Fruit fly (Drosophila melanogaster) whole organism, embryonic: Measurements from ENCODE around the gene odd.

Experiments used
- CG12219 ChIP-seq: fragments of 200-800 bp; sonication (Bioruptor generic); optimal IDR thresholded peaks from 3 replicates; lab custom pipeline; 2018; ENCODE audit warnings: missing biosample characterization, mild to moderate bottlenecking, missing genetic modification characterization
- CG14441 ChIP-seq: fragments of 200-800 bp; sonication (Bioruptor generic); IDR thresholded peaks from 2 replicates; pipeline ENCODE4 v1.3.6; 2022; ENCODE audit warnings: missing biosample characterization, missing genetic modification characterization
- CG15514 ChIP-seq: fragments of 200-800 bp; sonication (Bioruptor generic); optimal IDR thresholded peaks from 3 replicates; lab custom pipeline; 2017; ENCODE audit warnings: missing biosample characterization, missing genetic modification characterization, mild to moderate bottlenecking, moderate library complexity, missing genetic modification reagents
- CG1647 ChIP-seq: fragments of 200-800 bp; sonication (Bioruptor generic); optimal IDR thresholded peaks from 3 replicates; lab custom pipeline; 2016; ENCODE audit warnings: missing biosample characterization, missing genetic modification characterization
- CG18262 ChIP-seq: fragments of 200-800 bp; optimal IDR thresholded peaks from 3 replicates; lab custom pipeline; 2019; ENCODE audit warnings: missing biosample characterization, mild to moderate bottlenecking, missing genetic modification characterization, moderate library complexity
- CG30403 ChIP-seq: fragments of 200-800 bp; sonication (Bioruptor generic); optimal IDR thresholded peaks from 3 replicates; lab custom pipeline; 2016; ENCODE audit warnings: missing biosample characterization, missing genetic modification characterization
- CG4424 ChIP-seq: fragments of 200-800 bp; sonication (Bioruptor generic); optimal IDR thresholded peaks from 3 replicates; lab custom pipeline; 2016; ENCODE audit warnings: missing biosample characterization, missing genetic modification characterization
- CG4854 ChIP-seq: fragments of 200-800 bp; sonication (Bioruptor generic); optimal IDR thresholded peaks from 2 replicates; lab custom pipeline; 2016; ENCODE audit warnings: missing biosample characterization, missing genetic modification characterization, inconsistent platforms
- CG5180 ChIP-seq: fragments of 200-800 bp; sonication (Bioruptor generic); optimal IDR thresholded peaks from 3 replicates; lab custom pipeline; 2017; ENCODE audit warnings: missing biosample characterization, missing genetic modification characterization, mild to moderate bottlenecking, moderate library complexity, missing genetic modification reagents
- CG6272 ChIP-seq: fragments of 200-800 bp; sonication (Bioruptor generic); IDR thresholded peaks from 2 replicates; pipeline ENCODE4 v1.3.6; 2022; ENCODE audit warnings: missing biosample characterization, missing genetic modification characterization
- CG6683 ChIP-seq: fragments of 200-800 bp; sonication (Bioruptor generic); optimal IDR thresholded peaks from 2 replicates; lab custom pipeline; 2017; ENCODE audit warnings: missing biosample characterization, mild to moderate bottlenecking, missing genetic modification characterization, missing genetic modification reagents
- CG6689 ChIP-seq: fragments of 200-800 bp; sonication (Bioruptor generic); IDR thresholded peaks from 2 replicates; pipeline ENCODE4 v1.3.6; 2022; ENCODE audit warnings: missing biosample characterization, missing genetic modification characterization
- CG6854 ChIP-seq: fragments of 200-800 bp; sonication (Bioruptor generic); optimal IDR thresholded peaks from 3 replicates; lab custom pipeline; 2017; ENCODE audit warnings: missing biosample characterization, mild to moderate bottlenecking, missing genetic modification characterization
- CG8944 ChIP-seq: fragments of 200-800 bp; sonication (Bioruptor generic); optimal IDR thresholded peaks from 3 replicates; lab custom pipeline; 2016; ENCODE audit warnings: missing biosample characterization, missing genetic modification characterization
- CG9876 ChIP-seq: fragments of 200-800 bp; sonication (Bioruptor generic); optimal IDR thresholded peaks from 2 replicates; lab custom pipeline; 2016; ENCODE audit warnings: missing biosample characterization, missing genetic modification characterization
- Dad ChIP-seq: fragments of 200-800 bp; sonication (Bioruptor generic); optimal IDR thresholded peaks from 3 replicates; lab custom pipeline; 2016; ENCODE audit warnings: missing biosample characterization, missing genetic modification characterization
- Elba2 ChIP-seq: fragments of 200-800 bp; sonication (Bioruptor generic); optimal IDR thresholded peaks from 3 replicates; lab custom pipeline; 2016; ENCODE audit warnings: missing biosample characterization, missing genetic modification characterization
- Fer2 ChIP-seq: fragments of 200-800 bp; sonication (Bioruptor generic); optimal IDR thresholded peaks from 2 replicates; lab custom pipeline; 2018; ENCODE audit warnings: missing biosample characterization, mild to moderate bottlenecking, missing genetic modification characterization, moderate library complexity
- Fer3 ChIP-seq: fragments of 200-800 bp; sonication (Bioruptor generic); optimal IDR thresholded peaks from 2 replicates; lab custom pipeline; 2018; ENCODE audit warnings: missing biosample characterization, mild to moderate bottlenecking, missing genetic modification characterization, moderate library complexity
- GATAe ChIP-seq: fragments of 200-800 bp; sonication (Bioruptor generic); conservative IDR thresholded peaks from 2 replicates; pipeline ENCODE4 v1.3.6; 2022; ENCODE audit warnings: missing biosample characterization, missing genetic modification characterization
- Gsc ChIP-seq: fragments of 200-800 bp; sonication (Bioruptor generic); IDR thresholded peaks from 2 replicates; pipeline ENCODE4 v1.3.6; 2022; ENCODE audit warnings: missing biosample characterization, missing genetic modification characterization
- HLH54F ChIP-seq: fragments of 200-800 bp; sonication (Bioruptor generic); optimal IDR thresholded peaks from 3 replicates; lab custom pipeline; 2016; ENCODE audit warnings: missing biosample characterization, missing genetic modification characterization
- Hey ChIP-seq: fragments of 200-800 bp; sonication (Bioruptor generic); optimal IDR thresholded peaks from 3 replicates; lab custom pipeline; 2018; ENCODE audit warnings: missing biosample characterization, mild to moderate bottlenecking, missing genetic modification characterization
- Hmx ChIP-seq: fragments of 200-800 bp; sonication (Bioruptor generic); optimal IDR thresholded peaks from 2 replicates; lab custom pipeline; 2016; ENCODE audit warnings: missing biosample characterization, missing genetic modification characterization
- Hr39 ChIP-seq: fragments of >200 bp; optimal IDR thresholded peaks from 2 replicates; lab custom pipeline; 2017
- Nf-YA ChIP-seq: fragments of 200-800 bp; sonication (Bioruptor generic); IDR thresholded peaks from 2 replicates; pipeline ENCODE4 v1.3.6; 2022; ENCODE audit warnings: missing biosample characterization, missing genetic modification characterization
- Poxn ChIP-seq: fragments of 200-800 bp; sonication (Bioruptor generic); IDR thresholded peaks from 2 replicates; pipeline ENCODE4 v1.3.6; 2022; ENCODE audit warnings: missing biosample characterization, missing genetic modification characterization
- Ptx1 ChIP-seq: fragments of 200-800 bp; sonication (Bioruptor generic); IDR thresholded peaks from 2 replicates; pipeline ENCODE4 v1.3.6; 2022; ENCODE audit warnings: missing biosample characterization, missing genetic modification characterization
- Sin3A ChIP-seq: fragments of >200 bp; optimal IDR thresholded peaks from 2 replicates; lab custom pipeline; 2018
- Tbp ChIP-seq: fragments of >200 bp; optimal IDR thresholded peaks from 2 replicates; lab custom pipeline; 2018; ENCODE audit warnings: missing biosample characterization, missing genetic modification characterization
- bowl ChIP-seq: fragments of 200-800 bp; sonication (Bioruptor generic); IDR thresholded peaks from 2 replicates; pipeline ENCODE4 v1.3.6; 2022; ENCODE audit warnings: missing biosample characterization, missing genetic modification characterization
- chif ChIP-seq, 2 experiments: fragments of 200-800 bp; sonication (Bioruptor generic); optimal IDR thresholded peaks; 3 replicates each; lab custom pipeline; 2016; ENCODE audit warnings: missing biosample characterization in 2 of 2, missing genetic modification characterization in 2 of 2
- chinmo ChIP-seq: fragments of 200-800 bp; sonication (Bioruptor generic); IDR thresholded peaks from 4 replicates; pipeline ENCODE4 v1.3.6; 2022; ENCODE audit warnings: missing biosample characterization, missing genetic modification characterization; ENCODE audit not compliant: partially characterized antibody
- danr ChIP-seq: fragments of 200-800 bp; sonication (Bioruptor generic); IDR thresholded peaks from 2 replicates; pipeline ENCODE4 v1.3.6; 2022; ENCODE audit warnings: missing biosample characterization, missing genetic modification characterization
- dimm ChIP-seq: fragments of 200-800 bp; sonication (Bioruptor generic); IDR thresholded peaks from 2 replicates; pipeline ENCODE4 v1.3.6; 2022; ENCODE audit warnings: missing biosample characterization, missing genetic modification characterization
- dpn ChIP-seq, 2 experiments: fragments of 200-800 bp; sonication (Bioruptor generic); optimal IDR thresholded peaks; 3 replicates each; lab custom pipeline; 2016; ENCODE audit warnings: missing biosample characterization in 2 of 2, missing genetic modification characterization in 2 of 2
- emc ChIP-seq: fragments of 200-800 bp; sonication (Bioruptor generic); optimal IDR thresholded peaks from 2 replicates; lab custom pipeline; 2016; ENCODE audit warnings: missing biosample characterization, missing genetic modification characterization
- en ChIP-seq: fragments of 200-800 bp; sonication (Bioruptor generic); optimal IDR thresholded peaks from 2 replicates; lab custom pipeline; 2016; ENCODE audit warnings: missing biosample characterization, missing genetic modification characterization
- fd102C ChIP-seq: fragments of 200-800 bp; sonication (Bioruptor generic); optimal IDR thresholded peaks from 2 replicates; lab custom pipeline; 2018; ENCODE audit warnings: missing biosample characterization, mild to moderate bottlenecking, missing genetic modification characterization, moderate library complexity
- ind ChIP-seq: fragments of 200-800 bp; sonication (Bioruptor generic); optimal IDR thresholded peaks from 3 replicates; lab custom pipeline; 2016; ENCODE audit warnings: missing biosample characterization, missing genetic modification characterization
- lab ChIP-seq: fragments of 200-800 bp; sonication (Bioruptor generic); optimal IDR thresholded peaks from 3 replicates; lab custom pipeline; 2017; ENCODE audit warnings: missing biosample characterization, missing genetic modification characterization, mild to moderate bottlenecking, moderate library complexity, missing genetic modification reagents
- pfk ChIP-seq: fragments of 200-800 bp; sonication (Bioruptor generic); optimal IDR thresholded peaks from 2 replicates; lab custom pipeline; 2018; ENCODE audit warnings: missing biosample characterization, mild to moderate bottlenecking, missing genetic modification characterization, moderate library complexity
- phol ChIP-seq: fragments of 200-800 bp; sonication (Bioruptor generic); optimal IDR thresholded peaks from 3 replicates; lab custom pipeline; 2018; ENCODE audit warnings: missing biosample characterization, mild to moderate bottlenecking, missing genetic modification characterization, moderate library complexity
- pros ChIP-seq: fragments of 200-800 bp; sonication (Bioruptor generic); optimal IDR thresholded peaks from 3 replicates; lab custom pipeline; 2019; ENCODE audit warnings: missing biosample characterization, mild to moderate bottlenecking, missing genetic modification characterization, moderate library complexity
- pum ChIP-seq: fragments of 200-800 bp; sonication (Bioruptor generic); optimal IDR thresholded peaks from 2 replicates; lab custom pipeline; 2016; ENCODE audit warnings: missing biosample characterization, missing genetic modification characterization
- ro ChIP-seq: fragments of 200-800 bp; sonication (Bioruptor generic); IDR thresholded peaks from 2 replicates; pipeline ENCODE4 v1.3.6; 2022; ENCODE audit warnings: missing biosample characterization, missing genetic modification characterization
- slbo ChIP-seq: fragments of 200-800 bp; sonication (Bioruptor generic); IDR thresholded peaks from 2 replicates; pipeline ENCODE4 v1.3.6; 2022; ENCODE audit warnings: missing biosample characterization, missing genetic modification characterization
- so ChIP-seq: fragments of 200-800 bp; sonication (Bioruptor generic); IDR thresholded peaks from 3 replicates; pipeline ENCODE4 v1.3.6; 2022; ENCODE audit warnings: missing biosample characterization, missing genetic modification characterization
- sqz ChIP-seq: fragments of 200-800 bp; sonication (Bioruptor generic); optimal IDR thresholded peaks from 3 replicates; lab custom pipeline; 2018; ENCODE audit warnings: missing biosample characterization, mild to moderate bottlenecking, missing genetic modification characterization
- usp ChIP-seq: fragments of >200 bp; optimal IDR thresholded peaks from 2 replicates; lab custom pipeline; 2017; ENCODE audit warnings: missing biosample characterization, missing genetic modification characterization
- zen2 ChIP-seq: fragments of 200-800 bp; sonication (Bioruptor generic); IDR thresholded peaks from 3 replicates; pipeline ENCODE4 v1.3.6; 2022; ENCODE audit warnings: missing biosample characterization, missing genetic modification characterization; ENCODE audit not compliant: partially characterized antibody
- zfh1 ChIP-seq: fragments of 200-800 bp; sonication (Bioruptor generic); IDR thresholded peaks from 3 replicates; pipeline ENCODE4 v1.3.6; 2022; ENCODE audit warnings: missing biosample characterization, missing genetic modification characterization

odd gene

DNA sequence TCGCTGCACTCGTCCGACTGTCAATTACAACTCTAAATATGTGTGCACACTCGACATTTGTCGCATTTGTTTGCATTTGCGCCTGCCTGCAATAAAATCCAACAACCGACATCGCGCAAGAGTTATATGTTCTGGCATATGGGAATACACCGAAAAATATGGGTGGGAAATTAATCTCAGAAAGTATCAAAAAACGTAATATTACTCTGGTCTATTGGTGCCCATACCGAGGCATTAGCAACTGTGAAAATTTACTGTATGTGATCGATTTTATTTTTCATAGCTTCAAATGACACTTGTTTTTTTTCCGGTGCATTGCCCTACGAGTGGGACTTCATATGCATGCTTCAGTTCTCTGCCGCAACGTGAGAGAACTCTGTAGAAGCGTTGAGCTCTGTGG is 32.6 kb downstream of the odd start (continued):
- TF ChIP-seq ind (GFP tag; lab: Kevin White, UChicago) (peak; percentile 65), danr (GFP tag; lab: Robert Waterston, UW) (peak; percentile 57), Hr39 (lab: Kevin White, UChicago) (no peak), CG6272 (GFP tag; lab: Robert Waterston, UW) (peak; percentile 77), CG6854 (GFP tag; lab: Kevin White, UChicago) (no peak), phol (tag; lab: Kevin White, UChicago) (peak; percentile 83), emc (peak; percentile 13), dimm (GFP tag; lab: Robert Waterston, UW) (peak; percentile 61), slbo (GFP tag; lab: Robert Waterston, UW) (peak; percentile 55; the same call in 1 of the 2 replicates), CG9876 (GFP tag; lab: Kevin White, UChicago) (peak; percentile 41), usp (GFP tag; lab: Kevin White, UChicago) (no peak), CG14441 (peak; percentile 80), Nf-YA (peak; percentile 55; the same call in 1 of the 2 replicates), GATAe (peak; percentile 18; the same call in 1 of the 2 replicates), sqz (peak; percentile 35), CG18262 (tag; lab: Kevin White, UChicago) (peak; percentile 83), zen2 (GFP tag; lab: Robert Waterston, UW) (no peak), dpn (GFP tag; optimal IDR thresholded peaks at IDR 0.05; lab: Kevin White, UChicago) (peak; percentile 77 to 79), Fer3 (tag; lab: Kevin White, UChicago) (peak; percentile 13), CG6683 (GFP tag; lab: Kevin White, UChicago) (no peak), lab (GFP tag; lab: Kevin White, UChicago) (peak; percentile 46), CG5180 (GFP tag; lab: Kevin White, UChicago) (peak; percentile 6), CG4424 (GFP tag; lab: Kevin White, UChicago) (peak; percentile 80), Tbp (GFP tag; lab: Kevin White, UChicago) (no peak), CG6689 (GFP tag; lab: Robert Waterston, UW) (peak; percentile 85), CG15514 (GFP tag; lab: Kevin White, UChicago) (no peak), Dad (GFP tag; lab: Kevin White, UChicago) (peak; percentile 61), bowl (GFP tag; lab: Robert Waterston, UW) (no peak), pros (GFP tag; lab: Kevin White, UChicago) (no peak), Ptx1 (GFP tag; lab: Robert Waterston, UW) (peak; percentile 80), chinmo (GFP tag; lab: Robert Waterston, UW) (no peak), Hey (tag; lab: Kevin White, UChicago) (peak; percentile 27), Elba2 (GFP tag; lab: Kevin White, UChicago) (peak; percentile 26), Hmx (no peak), zfh1 (GFP tag; lab: Robert Waterston, UW) (peak; percentile 93), CG8944 (GFP tag; lab: Kevin White, UChicago) (peak; percentile 82), fd102C (GFP tag; lab: Kevin White, UChicago) (peak; percentile 26), so (peak; percentile 70; the same call in 2 of the 3 replicates), chif (GFP tag; optimal IDR thresholded peaks at IDR 0.05; lab: Kevin White, UChicago) (peak; percentile 81 to 90), Gsc (GFP tag; lab: Robert Waterston, UW) (peak; percentile 76), CG1647 (GFP tag; lab: Kevin White, UChicago) (peak; percentile 75), pfk (no peak), en (GFP tag; lab: Kevin White, UChicago) (peak; percentile 39), CG30403 (GFP tag; lab: Kevin White, UChicago) (peak; percentile 65), Fer2 (tag; lab: Kevin White, UChicago) (peak; percentile 4), CG12219 (GFP tag; lab: Kevin White, UChicago) (peak; percentile 81), Poxn (no peak), pum (GFP tag; lab: Kevin White, UChicago) (peak; percentile 81), Sin3A (lab: Kevin White, UChicago) (no peak), HLH54F (no peak), ro (GFP tag; lab: Robert Waterston, UW) (peak; percentile 31; the same call in 1 of the 2 replicates), CG4854 (GFP tag; lab: Kevin White, UChicago) (peak; percentile 59)
